Worm (Caenorhabditis elegans): Measurements from ENCODE around the gene srh-19.

Gene srh-19

DNA sequence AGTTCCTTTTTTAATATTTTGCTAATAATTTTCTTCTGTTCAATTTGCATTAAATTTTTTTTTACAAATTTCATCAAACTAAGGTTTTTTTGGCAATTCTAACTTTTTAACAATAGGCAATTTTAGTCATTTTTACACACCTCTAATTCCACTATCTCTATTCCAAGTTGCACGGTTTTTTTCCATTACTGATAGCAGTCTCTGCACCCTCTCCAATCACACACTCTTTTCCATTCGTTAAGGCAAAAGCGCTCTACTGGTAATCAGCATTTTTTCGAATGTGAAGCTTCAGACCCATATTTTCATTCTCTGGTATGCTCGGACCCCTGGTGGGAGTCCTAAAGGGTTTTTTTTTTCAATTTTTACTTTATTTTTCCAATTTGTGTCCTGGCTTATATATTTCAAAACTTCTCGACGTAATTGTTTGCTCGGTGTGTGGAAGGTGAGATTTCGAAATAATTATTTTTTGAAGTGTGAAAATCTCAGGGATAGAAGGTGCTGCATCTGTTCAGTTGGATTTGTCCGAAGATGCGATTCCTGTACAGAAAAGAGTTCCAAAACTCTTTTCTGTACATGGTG, 3.9 kb downstream of the srh-19 start, which contains the start of the genes F19G12.4 and F19G12.8:
F19G12.4 (plus strand) TSS at position 529 of the 579 bp plus-strand sequence.
F19G12.8 (plus strand) TSS at position 545 of the 579 bp plus-strand sequence.
- TF ChIP-seq ceh-83 (GFP tag; optimal IDR thresholded peaks at IDR 0.05) (no peak), elt-3 (tag; optimal IDR thresholded peaks at IDR 0.05) (no peak), mls-2 (tag; optimal IDR thresholded peaks at IDR 0.05) (no peak), tbx-8 (GFP tag; optimal IDR thresholded peaks at IDR 0.05) (no peak), snpc-4 (tag; optimal IDR thresholded peaks at IDR 0.05) (no peak), unc-120 (tag; optimal IDR thresholded peaks at IDR 0.05; ENCODE audit: poor library complexity, severe bottlenecking) (no peak), unc-39 (tag; optimal IDR thresholded peaks at IDR 0.05) (no peak), lin-32 (GFP tag; optimal IDR thresholded peaks at IDR 0.05) (no peak)

DNA sequence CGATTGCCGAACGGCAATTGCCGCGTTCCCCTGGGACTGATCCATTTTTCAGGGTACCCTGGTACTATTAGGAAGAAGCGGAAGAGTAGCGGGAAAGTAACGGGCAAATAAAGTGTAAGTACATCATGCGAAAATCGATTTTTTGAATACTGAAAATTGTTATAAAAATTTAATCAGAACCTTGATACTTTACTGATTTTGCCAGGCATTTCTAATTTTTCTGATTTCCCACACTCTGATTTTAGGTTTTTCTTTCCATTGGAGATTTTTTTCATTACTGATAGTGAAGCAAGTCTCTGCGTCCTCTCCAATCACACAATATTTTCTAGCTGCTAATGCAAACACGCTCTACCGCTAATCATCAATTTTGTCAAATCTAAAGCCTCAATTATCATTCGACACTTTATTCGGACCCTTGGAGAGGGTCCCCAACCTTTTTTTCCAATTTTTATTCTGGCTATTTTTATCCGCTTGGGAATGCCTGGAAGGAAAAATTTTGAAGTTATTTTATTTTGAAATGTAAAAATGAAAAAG, 6.3 kb downstream of the srh-19 start, which contains the start of gene F19G12.9:
F19G12.9 (plus strand) TSS at position 51 of the 534 bp plus-strand sequence.
- TF ChIP-seq nhr-12 (tag; optimal IDR thresholded peaks at IDR 0.05), result no peak
- TF ChIP-seq tbx-8 (GFP tag; optimal IDR thresholded peaks at IDR 0.05), result no peak
- no peak for TF ChIP-seq lin-32 (GFP tag; optimal IDR thresholded peaks at IDR 0.05)
- TF ChIP-seq blmp-1 (tag; optimal IDR thresholded peaks at IDR 0.05), result no peak
- TF ChIP-seq hlh-1 (tag; optimal IDR thresholded peaks at IDR 0.05), result no peak
- TF ChIP-seq lin-13 (tag; optimal IDR thresholded peaks at IDR 0.05), result no peak
- no peak for TF ChIP-seq M03D4.4 (tag; optimal IDR thresholded peaks at IDR 0.05)
- no peak for TF ChIP-seq lsy-2 (tag; optimal IDR thresholded peaks at IDR 0.05)
- no peak for TF ChIP-seq elt-3 (tag; optimal IDR thresholded peaks at IDR 0.05)
- TF ChIP-seq snpc-4 (tag; optimal IDR thresholded peaks at IDR 0.05), result no peak
- no peak for TF ChIP-seq mls-2 (tag; optimal IDR thresholded peaks at IDR 0.05)
- no peak for TF ChIP-seq pha-4 (tag; optimal IDR thresholded peaks at IDR 0.05)

DNA sequence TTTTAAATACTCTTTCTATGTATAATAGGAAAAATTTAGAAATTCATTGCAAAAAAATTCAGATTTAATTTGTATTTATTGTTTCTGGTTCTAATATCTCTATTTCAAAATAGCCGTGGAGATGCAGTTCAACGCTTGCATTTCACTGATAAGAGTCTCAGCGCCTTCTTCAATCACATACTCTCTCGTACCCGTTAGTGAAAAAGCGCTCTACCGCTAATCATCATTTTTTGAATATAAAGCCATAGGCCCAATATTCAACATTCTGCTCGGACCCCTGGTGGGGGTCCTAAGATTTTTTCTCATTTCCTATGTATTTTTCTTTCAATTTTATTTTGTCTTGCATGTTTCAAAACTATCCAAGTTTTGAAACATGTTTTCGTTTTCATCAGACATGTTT, 7.6 kb downstream of the srh-19 start:
- TF ChIP-seq nhr-2 (tag; optimal IDR thresholded peaks at IDR 0.05) (no peak), tbx-8 (GFP tag; optimal IDR thresholded peaks at IDR 0.05) (no peak), zip-8 (tag; optimal IDR thresholded peaks at IDR 0.05) (no peak), nhr-12 (tag; optimal IDR thresholded peaks at IDR 0.05) (no peak), M03D4.4 (tag; optimal IDR thresholded peaks at IDR 0.05) (no peak), flh-1 (GFP tag; optimal IDR thresholded peaks at IDR 0.05) (no peak), ceh-83 (GFP tag; optimal IDR thresholded peaks at IDR 0.05) (no peak), mls-2 (tag; optimal IDR thresholded peaks at IDR 0.05) (no peak), lin-32 (GFP tag; optimal IDR thresholded peaks at IDR 0.05) (no peak), lsy-2 (tag; optimal IDR thresholded peaks at IDR 0.05) (no peak), pha-4 (tag; optimal IDR thresholded peaks at IDR 0.05) (no peak), elt-3 (tag; optimal IDR thresholded peaks at IDR 0.05) (no peak), mab-5 (tag; optimal IDR thresholded peaks at IDR 0.05) (no peak), drap-1 (GFP tag; optimal IDR thresholded peaks at IDR 0.05) (no peak)

DNA sequence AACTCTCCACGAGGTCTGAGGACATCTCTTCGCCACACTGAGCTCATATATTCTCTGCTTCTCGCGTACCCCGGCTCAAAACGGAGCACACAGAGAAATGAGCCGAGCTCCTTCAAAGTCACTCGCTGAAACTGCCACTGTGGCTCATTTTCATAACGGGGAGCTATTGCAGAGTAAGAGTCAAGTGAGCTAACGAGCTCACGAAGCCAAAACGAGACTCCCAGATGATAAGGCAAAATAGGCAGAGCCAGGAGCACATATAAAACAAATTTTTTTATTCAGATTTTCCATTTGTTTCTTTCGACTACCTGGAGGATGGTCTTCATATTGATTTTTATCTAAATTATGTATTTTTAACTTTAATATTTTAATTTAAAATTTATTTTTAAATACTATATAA, 11.6 kb downstream of the srh-19 start, which contains the start of gene F19G12.3:
F19G12.3 (plus strand) TSS at position 301 of the 400 bp plus-strand sequence.
- no peak for TF ChIP-seq ces-1 (GFP tag; optimal IDR thresholded peaks at IDR 0.05)
- TF ChIP-seq sem-2 (GFP tag; optimal IDR thresholded peaks at IDR 0.05), result no peak
- no peak for TF ChIP-seq unc-39 (tag; optimal IDR thresholded peaks at IDR 0.05)
- no peak for TF ChIP-seq M03D4.4 (tag; optimal IDR thresholded peaks at IDR 0.05)
- no peak for TF ChIP-seq lin-13 (tag; optimal IDR thresholded peaks at IDR 0.05)
- no peak for TF ChIP-seq bed-3 (GFP tag; optimal IDR thresholded peaks at IDR 0.05)
- TF ChIP-seq ham-2 (GFP tag; optimal IDR thresholded peaks at IDR 0.05), result no peak
- TF ChIP-seq ceh-43 (GFP tag; optimal IDR thresholded peaks at IDR 0.05), result no peak
- TF ChIP-seq elt-3 (tag; optimal IDR thresholded peaks at IDR 0.05), result no peak
- no peak for TF ChIP-seq ztf-11 (tag; optimal IDR thresholded peaks at IDR 0.05)
- TF ChIP-seq lin-32 (GFP tag; optimal IDR thresholded peaks at IDR 0.05), result no peak
- no peak for TF ChIP-seq unc-120 (tag; optimal IDR thresholded peaks at IDR 0.05; ENCODE audit: poor library complexity, severe bottlenecking)

DNA sequence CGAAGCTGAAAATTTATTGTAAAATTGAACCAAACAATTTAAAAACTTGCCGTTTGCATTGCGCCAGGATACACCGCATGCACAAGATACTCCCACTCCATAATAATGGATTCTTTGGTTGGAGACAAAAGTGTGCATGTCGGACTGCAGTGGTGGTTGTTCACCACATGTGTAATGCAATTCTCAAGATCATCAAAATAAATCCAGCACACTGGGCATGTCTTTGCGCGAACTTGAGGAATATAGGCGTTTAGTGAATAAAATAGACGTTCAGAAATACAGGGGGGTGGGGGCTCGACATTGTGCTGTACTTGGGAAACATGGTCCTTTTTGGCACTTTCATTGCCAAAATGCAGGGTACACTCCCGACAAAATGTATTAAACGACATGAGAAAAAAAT, 13.5 kb downstream of the srh-19 start, which contains the start of gene F19G12.11:
F19G12.11 (minus strand) TSS at position 101 of the 400 bp plus-strand sequence.
- TF ChIP-seq nhr-12 (tag; optimal IDR thresholded peaks at IDR 0.05), result no peak
- no peak for TF ChIP-seq hlh-1 (tag; optimal IDR thresholded peaks at IDR 0.05)
- TF ChIP-seq ham-2 (GFP tag; optimal IDR thresholded peaks at IDR 0.05), result no peak
- TF ChIP-seq lin-13 (tag; optimal IDR thresholded peaks at IDR 0.05), result no peak
- no peak for TF ChIP-seq bed-3 (GFP tag; optimal IDR thresholded peaks at IDR 0.05)
- TF ChIP-seq unc-39 (tag; optimal IDR thresholded peaks at IDR 0.05), result no peak
- no peak for TF ChIP-seq drap-1 (GFP tag; optimal IDR thresholded peaks at IDR 0.05)
- TF ChIP-seq mab-5 (tag; optimal IDR thresholded peaks at IDR 0.05), result no peak
- TF ChIP-seq elt-3 (tag; optimal IDR thresholded peaks at IDR 0.05), result no peak
- TF ChIP-seq ces-1 (GFP tag; optimal IDR thresholded peaks at IDR 0.05), result no peak
- no peak for TF ChIP-seq tbx-8 (GFP tag; optimal IDR thresholded peaks at IDR 0.05)
- no peak for TF ChIP-seq unc-120 (tag; optimal IDR thresholded peaks at IDR 0.05; ENCODE audit: poor library complexity, severe bottlenecking)
- no peak for TF ChIP-seq lsy-2 (tag; optimal IDR thresholded peaks at IDR 0.05)
- TF ChIP-seq nhr-76 (tag; optimal IDR thresholded peaks at IDR 0.05), result no peak
- no peak for TF ChIP-seq ceh-39 (tag; optimal IDR thresholded peaks at IDR 0.05)
- TF ChIP-seq cnd-1 (tag; optimal IDR thresholded peaks at IDR 0.05), result no peak
- TF ChIP-seq mep-1 (tag; optimal IDR thresholded peaks at IDR 0.05), result no peak
- TF ChIP-seq blmp-1 (tag; optimal IDR thresholded peaks at IDR 0.05), result no peak
- no peak for TF ChIP-seq mls-2 (tag; optimal IDR thresholded peaks at IDR 0.05)
- no peak for TF ChIP-seq nhr-28 (tag; optimal IDR thresholded peaks at IDR 0.05)

All from whole organism, mixed stage, embryonic.